Worm (Caenorhabditis elegans): Measurements from ENCODE around the gene rpc-11.

ce11 chrIV:1388079-1388478 lies 21.8 kb downstream of the rpc-11 start:
- no peak for TF ChIP-seq W03F9.2 (tag; optimal IDR thresholded peaks at IDR 0.05)
- TF ChIP-seq dao-5 (tag; optimal IDR thresholded peaks at IDR 0.05): peak; percentile 0

Measured in whole organism, L4/young adult.